Fruit fly (Drosophila melanogaster): ENCODE results near the gene Mgat2.

Gene Mgat2

DNA sequence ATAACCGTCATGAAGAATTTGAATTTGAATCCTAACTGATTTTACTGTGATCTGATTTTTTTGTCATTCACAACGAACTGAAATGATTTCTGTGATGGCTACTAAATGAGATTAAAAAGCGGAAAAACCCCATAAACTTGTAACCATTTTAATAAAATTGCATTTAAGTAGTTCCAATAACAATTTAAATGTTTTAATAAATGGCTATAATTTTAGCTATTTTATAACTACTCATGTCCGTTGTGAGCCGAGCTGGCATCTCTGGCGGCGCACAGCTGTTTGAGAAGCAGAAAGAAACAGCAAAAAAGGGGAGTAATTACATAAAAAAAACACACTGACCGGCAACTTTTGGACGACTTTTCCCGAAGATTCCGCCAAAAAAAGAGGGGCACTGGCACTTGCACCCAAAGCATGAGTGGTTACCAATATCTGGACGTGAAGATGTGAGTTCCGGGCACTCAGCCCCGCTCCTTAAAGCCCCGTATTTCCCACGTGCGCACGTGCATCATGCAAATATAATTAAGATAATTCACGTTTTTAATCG, 34.6 kb upstream of the Mgat2 start, which contains the start of the genes CG7950 and Rpp14a (continued):
- peak; percentile 82 for TF ChIP-seq CG12769 (tag; optimal IDR thresholded peaks at IDR 0.05)
- TF ChIP-seq CG6175 (GFP tag; IDR thresholded peaks at IDR 0.05) = no peak
- peak; percentile 55 for TF ChIP-seq scrt (GFP tag; optimal IDR thresholded peaks at IDR 0.05)
- no peak for TF ChIP-seq cg (GFP tag; optimal IDR thresholded peaks at IDR 0.05)
- TF ChIP-seq Usf (GFP tag; optimal IDR thresholded peaks at IDR 0.05) = peak; percentile 27
- peak; percentile 57 for TF ChIP-seq Six4 (GFP tag; optimal IDR thresholded peaks at IDR 0.05)
- TF ChIP-seq CG10462 (GFP tag; optimal IDR thresholded peaks at IDR 0.05) = peak; percentile 48
- no peak for TF ChIP-seq CG8281 (tag; optimal IDR thresholded peaks at IDR 0.05)
- TF ChIP-seq NK7.1 (GFP tag; optimal IDR thresholded peaks at IDR 0.05) = peak; percentile 49
- peak; percentile 71 to 93 for TF ChIP-seq crp (GFP tag; optimal IDR thresholded peaks at IDR 0.05)
- TF ChIP-seq inv (GFP tag; IDR thresholded peaks at IDR 0.05; ENCODE audit: partially characterized antibody) = no peak
- peak; percentile 36 for TF ChIP-seq CG3407 (GFP tag; optimal IDR thresholded peaks at IDR 0.05)
- no peak for TF ChIP-seq sim (GFP tag; IDR thresholded peaks at IDR 0.05)
- TF ChIP-seq CG10274 (GFP tag; optimal IDR thresholded peaks at IDR 0.05) = no peak
- TF ChIP-seq dimm (GFP tag; IDR thresholded peaks at IDR 0.05) = peak; percentile 29; the same call in 1 of the 2 replicates
- TF ChIP-seq CG10267 (tag; optimal IDR thresholded peaks at IDR 0.05) = peak; percentile 72
- no peak for TF ChIP-seq dati (GFP tag; IDR thresholded peaks at IDR 0.05)
- peak; percentile 36 for TF ChIP-seq nau (GFP tag; optimal IDR thresholded peaks at IDR 0.05)
- peak; percentile 65 for TF ChIP-seq pnt (GFP tag; optimal IDR thresholded peaks at IDR 0.05)
- TF ChIP-seq CG14860 (GFP tag; IDR thresholded peaks at IDR 0.05; ENCODE audit: partially characterized antibody) = no peak
- TF ChIP-seq pros (GFP tag; optimal IDR thresholded peaks at IDR 0.05) = no peak
- peak; percentile 72 for TF ChIP-seq CG4404 (GFP tag; IDR thresholded peaks at IDR 0.05)
- TF ChIP-seq CG15269 (tag; optimal IDR thresholded peaks at IDR 0.05) = peak; percentile 83
- peak; percentile 58 for TF ChIP-seq CG34376 (GFP tag; optimal IDR thresholded peaks at IDR 0.05)
- peak; percentile 11 for TF ChIP-seq CG9797 (GFP tag; optimal IDR thresholded peaks at IDR 0.05)
- no peak for TF ChIP-seq pb (GFP tag; optimal IDR thresholded peaks at IDR 0.05)
- peak; percentile 78 for TF ChIP-seq tgo (GFP tag; IDR thresholded peaks at IDR 0.05)
- peak; percentile 28 for TF ChIP-seq Asciz (GFP tag; optimal IDR thresholded peaks at IDR 0.05)
- peak; percentile 68 for TF ChIP-seq CG10147 (GFP tag; optimal IDR thresholded peaks at IDR 0.05)
- TF ChIP-seq CG10321 (GFP tag; IDR thresholded peaks at IDR 0.05) = 0 out of 2 replicates have a peak, but pooled peaks have one; percentile 41
- TF ChIP-seq fu2 (GFP tag; optimal IDR thresholded peaks at IDR 0.05) = peak; percentile 73
- peak; percentile 72 for TF ChIP-seq CG11398 (GFP tag; optimal IDR thresholded peaks at IDR 0.05)
- TF ChIP-seq corto (GFP tag; optimal IDR thresholded peaks at IDR 0.05) = peak; percentile 14
- peak; percentile 23; the same call in 1 of the 2 replicates for TF ChIP-seq Scr (GFP tag; IDR thresholded peaks at IDR 0.05; ENCODE audit: partially characterized antibody)
- TF ChIP-seq ttk (GFP tag; IDR thresholded peaks at IDR 0.05) = peak; percentile 65
- peak; percentile 69 for TF ChIP-seq fd3F (GFP tag; optimal IDR thresholded peaks at IDR 0.05)
- peak; percentile 92 for TF ChIP-seq lilli (GFP tag; optimal IDR thresholded peaks at IDR 0.05)
- peak; percentile 40 for TF ChIP-seq HmgD (GFP tag; optimal IDR thresholded peaks at IDR 0.05)
- TF ChIP-seq CG11560 (tag; IDR thresholded peaks at IDR 0.05) = no peak
- TF ChIP-seq Hr39 (optimal IDR thresholded peaks at IDR 0.05) = no peak
- TF ChIP-seq Xbp1 (GFP tag; optimal IDR thresholded peaks at IDR 0.05) = peak; percentile 88
- TF ChIP-seq Dek (tag; optimal IDR thresholded peaks at IDR 0.05) = peak; percentile 80
- TF ChIP-seq CG30403 (GFP tag; optimal IDR thresholded peaks at IDR 0.05) = peak; percentile 87
- no peak for TF ChIP-seq hb (GFP tag; IDR thresholded peaks at IDR 0.05; ENCODE audit: partially characterized antibody)
- peak; percentile 73 for TF ChIP-seq jumu (GFP tag; optimal IDR thresholded peaks at IDR 0.05)
- TF ChIP-seq CG12942 (GFP tag; optimal IDR thresholded peaks at IDR 0.05) = peak; percentile 79
- TF ChIP-seq cas (GFP tag; IDR thresholded peaks at IDR 0.05) = peak; percentile 33; the same call in 1 of the 2 replicates
- TF ChIP-seq CG13296 (GFP tag; optimal IDR thresholded peaks at IDR 0.05) = peak; percentile 62
- 0 out of 3 replicates have a peak, but pooled peaks have one; percentile 12 for TF ChIP-seq CG3726 (GFP tag; IDR thresholded peaks at IDR 0.05)
- TF ChIP-seq Dfd (GFP tag; optimal IDR thresholded peaks at IDR 0.05) = no peak

Data from whole organism, embryonic.